Worm (Caenorhabditis elegans) whole organism, L4 larva: ENCODE measurements around the gene gei-3.

ENCODE experiments used
- F37D6.2 ChIP-seq: sonication (generic microtip); optimal IDR thresholded peaks from 2 replicates; lab custom pipeline; 2016; ENCODE audit warnings: mild to moderate bottlenecking, missing genetic modification characterization, missing compliant biosample characterization
- lin-13 ChIP-seq: fragments of 150-350 bp; optimal IDR thresholded peaks from 2 replicates; lab custom pipeline; 2014; ENCODE audit warnings: missing biosample characterization, missing genetic modification reagents, missing genetic modification characterization

DNA sequence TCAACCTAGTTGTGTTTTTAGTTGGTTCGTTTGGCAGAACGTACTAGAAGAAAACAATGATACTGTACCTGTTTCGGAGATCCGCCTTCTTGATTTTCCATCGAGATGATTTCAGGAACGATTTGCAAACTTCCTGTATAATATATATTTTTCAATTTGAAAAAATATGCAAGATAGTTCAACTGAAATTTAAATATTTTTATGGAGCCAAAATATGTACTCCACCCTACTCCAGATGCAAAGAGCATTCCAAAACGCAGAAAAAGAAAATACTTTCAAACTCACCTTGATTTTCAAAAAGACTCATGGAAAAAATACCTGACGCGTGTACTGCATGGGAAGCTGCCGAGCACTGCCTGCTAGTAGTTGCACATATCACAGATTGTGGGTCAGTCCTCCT is at the start of gene gei-3:
- TF ChIP-seq lin-13 (GFP tag; lab: Kevin White, UChicago) (no peak), F37D6.2 (tag; lab: Kevin White, UChicago) (no peak)
